Worm (Caenorhabditis elegans): ENCODE results near the gene ZC239.13.

ZC239.13 gene

DNA sequence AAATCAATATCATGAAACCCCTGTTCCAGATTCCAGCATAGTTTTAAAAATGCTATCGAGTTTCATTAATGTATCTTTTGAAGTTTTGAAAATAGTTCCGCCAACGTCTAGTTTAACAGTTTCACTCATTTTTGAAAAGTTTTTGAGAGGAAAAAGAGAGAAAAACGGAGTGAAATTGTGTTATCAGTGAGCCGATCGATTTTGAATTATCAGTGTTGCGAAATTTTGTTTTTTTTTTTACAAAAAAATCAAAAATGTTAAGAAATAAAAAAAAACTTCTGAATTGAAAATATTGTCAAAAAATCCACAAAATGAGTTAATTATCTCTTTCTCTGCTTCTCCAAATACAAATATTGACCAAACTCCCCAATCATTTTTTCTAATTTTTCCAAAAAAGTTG lies at the start of gene ZC239.13:
TSS of gene ZC239.13 (minus strand) at position 154 of the 400 bp plus-strand sequence.
- peak; percentile 74; the same call in 1 of the 2 replicates for TF ChIP-seq cebp-1 (GFP tag; IDR thresholded peaks at IDR 0.05)
- peak; percentile 78 for TF ChIP-seq cebp-1 (tag; optimal IDR thresholded peaks at IDR 0.05)
- TF ChIP-seq hrde-1 (tag; optimal IDR thresholded peaks at IDR 0.05; ENCODE audit: borderline replicate concordance), result no peak

DNA sequence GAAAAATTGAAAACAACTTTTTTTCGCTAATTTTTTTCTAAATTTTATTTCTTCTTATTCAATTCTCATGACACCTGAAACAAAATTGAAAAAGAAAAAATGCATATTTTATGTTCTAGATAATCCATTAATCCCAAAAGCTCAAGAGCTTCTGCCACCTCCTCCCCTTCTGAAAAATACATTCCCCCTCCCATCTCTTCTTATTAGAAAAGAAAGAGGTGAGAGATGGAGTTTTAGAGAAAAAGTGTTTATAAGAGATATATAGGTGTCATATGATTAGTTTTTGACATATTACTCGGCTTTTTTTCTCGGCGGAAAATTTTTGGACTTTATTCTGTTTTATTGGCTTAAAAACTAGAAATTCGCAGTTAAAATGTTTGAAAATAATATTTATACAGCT lies 48.0 kb upstream of the ZC239.13 start:
- TF ChIP-seq gei-17 (GFP tag; optimal IDR thresholded peaks at IDR 0.05) (no peak), mel-28 (tag; optimal IDR thresholded peaks at IDR 0.05; ENCODE audit: borderline replicate concordance) (no peak), D2030.7 (GFP tag; IDR thresholded peaks at IDR 0.05) (no peak), T26A5.8 (tag; optimal IDR thresholded peaks at IDR 0.05) (no peak), snpc-1.1 (tag; optimal IDR thresholded peaks at IDR 0.05; ENCODE audit: insufficient read depth) (no peak), sptf-2 (GFP tag; optimal IDR thresholded peaks at IDR 0.05) (no peak), somi-1 (GFP tag; optimal IDR thresholded peaks at IDR 0.05) (no peak), nhr-179 (tag; optimal IDR thresholded peaks at IDR 0.05) (no peak)

DNA sequence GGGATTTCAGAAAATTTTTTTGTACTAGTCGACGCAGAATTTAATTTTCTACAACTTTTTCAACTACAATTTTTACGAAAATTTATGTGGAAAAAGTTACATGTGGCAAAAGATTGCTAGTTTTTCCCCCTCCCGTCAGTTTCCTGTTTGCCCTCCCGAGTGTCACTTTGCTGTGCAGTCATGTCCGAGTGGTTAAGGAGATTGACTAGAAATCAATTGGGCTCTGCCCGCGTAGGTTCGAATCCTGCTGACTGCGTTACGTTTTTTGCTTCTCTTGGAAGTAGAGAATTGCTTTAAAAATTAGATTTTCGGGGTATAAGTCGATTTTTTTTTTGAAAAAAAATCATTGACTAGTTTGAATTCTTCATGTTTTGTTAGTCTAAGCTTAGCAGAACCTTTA lies 45.2 kb upstream of the ZC239.13 start:
- TF ChIP-seq Y53G8AR.9 (GFP tag; conservative IDR thresholded peaks at IDR 0.05) (peak; percentile 55; the same call in 1 of the 2 replicates), F57C9.4 (tag; optimal IDR thresholded peaks at IDR 0.05) (no peak), chd-7 (tag; optimal IDR thresholded peaks at IDR 0.05) (peak; percentile 14), attf-5 (GFP tag; optimal IDR thresholded peaks at IDR 0.05) (peak; percentile 32), lin-26 (GFP tag; IDR thresholded peaks at IDR 0.05) (peak; percentile 80; the same call in 1 of the 2 replicates), ztf-25 (GFP tag; IDR thresholded peaks at IDR 0.05) (0 out of 2 replicates have a peak, but pooled peaks have one; percentile 38), snpc-4 (GFP tag; optimal IDR thresholded peaks at IDR 0.05) (no peak), snpc-4 (tag; optimal IDR thresholded peaks at IDR 0.05) (peak in 1 of 4 experiments; percentile 37), nfya-2 (GFP tag; IDR thresholded peaks at IDR 0.05) (no peak), K12H6.12 (tag; optimal IDR thresholded peaks at IDR 0.05) (no peak), ceh-100 (GFP tag; IDR thresholded peaks at IDR 0.05) (0 out of 2 replicates have a peak, but pooled peaks have one; percentile 32), B0261.1 (tag; optimal IDR thresholded peaks at IDR 0.05) (peak; percentile 80), die-1 (tag; optimal IDR thresholded peaks at IDR 0.05) (peak; percentile 47), ZK185.1 (tag; optimal IDR thresholded peaks at IDR 0.05; ENCODE audit: poor library complexity, severe bottlenecking) (no peak), sptf-2 (GFP tag; optimal IDR thresholded peaks at IDR 0.05) (no peak), atf-7 (tag; optimal IDR thresholded peaks at IDR 0.05) (no peak), Y53F4B.3 (GFP tag; IDR thresholded peaks at IDR 0.05) (no peak), hmg-1.2 (GFP tag; IDR thresholded peaks at IDR 0.05) (peak; percentile 48), him-1 (tag; optimal IDR thresholded peaks at IDR 0.05) (peak; percentile 63), nfyb-1 (GFP tag; IDR thresholded peaks at IDR 0.05) (peak; percentile 66), bed-1 (GFP tag; IDR thresholded peaks at IDR 0.05) (no peak), C06A6.2 (GFP tag; conservative IDR thresholded peaks at IDR 0.05) (no peak), fkh-3 (tag; optimal IDR thresholded peaks at IDR 0.05) (no peak), rpc-1 (optimal IDR thresholded peaks at IDR 0.05) (peak; percentile 65), rpc-1 (tag; optimal IDR thresholded peaks at IDR 0.05) (peak; percentile 78), lin-35 (GFP tag; optimal IDR thresholded peaks at IDR 0.05) (no peak), attf-6 (GFP tag; IDR thresholded peaks at IDR 0.05) (no peak), lag-1 (GFP tag; IDR thresholded peaks at IDR 0.05) (no peak), zfh-2 (GFP tag; conservative IDR thresholded peaks at IDR 0.05) (no peak), nfya-1 (tag; optimal IDR thresholded peaks at IDR 0.05; ENCODE audit: borderline replicate concordance, insufficient read depth) (no peak), tbp1 (GFP tag; optimal IDR thresholded peaks at IDR 0.05) (peak; percentile 95), ccch-3 (GFP tag; optimal IDR thresholded peaks at IDR 0.05) (no peak), dox-1 (GFP tag; IDR thresholded peaks at IDR 0.05) (0 out of 2 replicates have a peak, but pooled peaks have one; percentile 31), F49E8.2 (tag; optimal IDR thresholded peaks at IDR 0.05; ENCODE audit: insufficient read depth) (no peak), D2030.7 (GFP tag; IDR thresholded peaks at IDR 0.05) (no peak), lsl-1 (GFP tag; optimal IDR thresholded peaks at IDR 0.05) (peak; percentile 24)

Measured in whole organism, young adult.